Worm (Caenorhabditis elegans): ENCODE measurements around the gene srg-15.

srg-15 gene

DNA sequence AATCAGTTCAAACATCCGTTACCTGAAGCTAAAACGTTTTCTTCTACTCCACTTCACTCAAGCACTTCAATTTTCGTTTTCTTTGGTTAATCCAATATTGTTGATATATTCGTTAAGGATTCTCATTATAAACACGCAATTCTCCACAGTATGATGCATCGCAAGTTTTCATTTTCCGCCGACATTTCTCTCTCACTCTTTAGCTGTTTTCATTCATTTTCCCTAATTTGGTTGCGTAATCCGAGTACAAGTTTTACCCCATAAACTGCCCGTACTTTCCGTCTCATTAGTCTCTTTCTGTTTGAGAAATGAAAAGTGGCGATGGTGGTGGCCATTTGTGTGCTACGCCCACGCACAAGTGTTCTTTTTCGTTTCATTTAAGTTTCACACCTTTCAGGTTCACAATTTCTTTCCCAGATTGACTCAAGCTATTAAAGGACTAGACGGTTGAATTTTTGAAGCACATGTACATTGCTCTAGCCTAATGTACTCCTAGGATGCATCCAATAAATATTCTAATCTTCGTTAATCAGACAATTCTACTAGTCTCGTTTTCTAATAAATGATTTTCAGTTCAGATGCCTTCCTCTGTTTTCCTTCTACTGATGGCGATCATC is 18.8 kb downstream of the srg-15 start, which contains the start of gene C34C6.3:
TSS of gene C34C6.3 (plus strand) at position 567 of the 617 bp plus-strand sequence.
- TF ChIP-seq sem-4 (tag; optimal IDR thresholded peaks at IDR 0.05) = no peak
- no peak for TF ChIP-seq nhr-77 (tag; optimal IDR thresholded peaks at IDR 0.05)
- no peak for TF ChIP-seq F13H6.1 (tag; optimal IDR thresholded peaks at IDR 0.05)
- no peak for TF ChIP-seq unc-39 (tag; optimal IDR thresholded peaks at IDR 0.05)
- no peak for TF ChIP-seq ama-1 (optimal IDR thresholded peaks at IDR 0.05)
- no peak for TF ChIP-seq unc-55 (GFP tag; optimal IDR thresholded peaks at IDR 0.05)
- no peak for TF ChIP-seq R02D3.7 (tag; optimal IDR thresholded peaks at IDR 0.05)
- no peak for TF ChIP-seq crh-2 (tag; optimal IDR thresholded peaks at IDR 0.05)
- TF ChIP-seq ZK546.5 (tag; optimal IDR thresholded peaks at IDR 0.05) = no peak
- no peak for TF ChIP-seq nhr-237 (tag; optimal IDR thresholded peaks at IDR 0.05)
- TF ChIP-seq lin-11 (tag; optimal IDR thresholded peaks at IDR 0.05) = no peak
- no peak for TF ChIP-seq aly-2 (tag; optimal IDR thresholded peaks at IDR 0.05)
- TF ChIP-seq mbf-1 (tag; optimal IDR thresholded peaks at IDR 0.05) = no peak
- TF ChIP-seq lin-13 (GFP tag; optimal IDR thresholded peaks at IDR 0.05) = no peak
- TF ChIP-seq sma-9 (GFP tag; optimal IDR thresholded peaks at IDR 0.05) = no peak
- TF ChIP-seq sma-9 (tag; optimal IDR thresholded peaks at IDR 0.05) = no peak
- TF ChIP-seq nhr-10 (tag; optimal IDR thresholded peaks at IDR 0.05) = no peak
- no peak for TF ChIP-seq snpc-4 (tag; optimal IDR thresholded peaks at IDR 0.05)
- no peak for TF ChIP-seq lsy-2 (tag; optimal IDR thresholded peaks at IDR 0.05)
- TF ChIP-seq Y55F3AM.14 (GFP tag; optimal IDR thresholded peaks at IDR 0.05) = no peak
- TF ChIP-seq ztf-1 (GFP tag; conservative IDR thresholded peaks at IDR 0.05) = no peak

DNA sequence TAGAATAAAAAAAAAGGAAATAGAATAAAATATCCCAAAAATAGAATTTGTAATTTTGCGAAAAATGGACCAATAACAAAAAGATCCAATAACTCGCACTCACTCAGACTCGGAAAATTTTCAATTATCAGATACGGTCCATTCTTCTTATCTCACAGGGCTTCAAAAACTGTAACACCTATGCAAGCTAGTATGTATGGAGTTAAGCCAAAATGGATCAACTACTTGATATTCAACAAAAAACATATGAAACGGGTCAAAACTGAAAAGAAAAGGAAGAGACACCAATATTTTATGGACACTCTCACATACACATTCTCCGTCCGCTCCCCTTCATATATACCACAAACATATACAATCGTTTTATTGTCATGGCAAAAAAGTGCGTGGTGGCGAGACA is 24.6 kb downstream of the srg-15 start, which contains the start of gene C34C6.9:
TSS of gene C34C6.9 (plus strand) at position 301 of the 400 bp plus-strand sequence.
- no peak for TF ChIP-seq blmp-1 (tag; optimal IDR thresholded peaks at IDR 0.05; ENCODE audit: insufficient read depth)
- TF ChIP-seq zag-1 (tag; optimal IDR thresholded peaks at IDR 0.05) = no peak
- no peak for TF ChIP-seq nhr-6 (tag; optimal IDR thresholded peaks at IDR 0.05)
- no peak for TF ChIP-seq elt-1 (tag; optimal IDR thresholded peaks at IDR 0.05)
- no peak for TF ChIP-seq sem-4 (tag; optimal IDR thresholded peaks at IDR 0.05)
- no peak for TF ChIP-seq aly-2 (tag; optimal IDR thresholded peaks at IDR 0.05)
- TF ChIP-seq mdl-1 (tag; optimal IDR thresholded peaks at IDR 0.05) = no peak

DNA sequence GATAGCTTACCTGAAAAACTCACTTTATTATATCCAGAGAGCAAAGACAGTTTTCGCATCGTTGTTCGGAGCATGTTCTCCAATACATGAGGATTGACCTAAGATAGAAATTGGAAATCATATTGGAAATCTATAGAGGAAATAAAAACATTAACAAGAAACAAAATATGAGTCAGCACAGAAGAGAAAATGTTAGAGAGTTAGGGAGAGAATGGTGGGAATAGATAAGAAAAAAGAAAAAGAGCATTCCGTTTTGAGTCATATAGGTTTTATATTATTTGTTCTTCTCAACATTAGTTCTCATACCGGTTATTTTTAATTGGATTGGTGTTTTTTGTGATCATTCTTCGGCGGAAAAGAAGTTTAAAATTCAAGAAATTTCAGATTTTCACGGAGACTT is 25.4 kb downstream of the srg-15 start, which contains the start of gene hgap-2:
TSS of gene hgap-2 (minus strand) at position 101 of the 400 bp plus-strand sequence.
- peak; percentile 53 for TF ChIP-seq fos-1 (tag; optimal IDR thresholded peaks at IDR 0.05)
- no peak for TF ChIP-seq blmp-1 (tag; optimal IDR thresholded peaks at IDR 0.05; ENCODE audit: insufficient read depth)

DNA sequence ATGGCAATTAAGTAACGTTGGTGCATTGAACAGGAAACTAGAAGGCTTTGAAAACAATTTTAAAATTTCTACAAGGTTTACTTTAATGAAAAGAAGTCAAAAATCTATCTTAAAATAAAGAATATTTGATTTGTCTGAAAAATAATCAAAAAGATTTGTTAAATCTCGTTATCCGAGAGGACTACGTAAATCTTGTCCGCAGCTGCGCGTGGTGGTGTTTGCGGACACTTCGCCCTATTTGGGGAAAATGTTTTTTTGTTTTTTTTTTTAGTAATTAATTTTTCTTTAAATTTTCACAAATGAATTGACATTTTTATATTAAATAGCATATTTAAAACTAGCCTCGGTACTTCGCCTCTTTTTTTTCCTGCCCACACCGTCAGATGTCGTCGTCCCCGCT is 26.3 kb downstream of the srg-15 start:
- TF ChIP-seq lin-11 (tag; optimal IDR thresholded peaks at IDR 0.05) (no peak), unc-55 (GFP tag; optimal IDR thresholded peaks at IDR 0.05) (peak; percentile 71), C34F6.9 (tag; optimal IDR thresholded peaks at IDR 0.05) (peak; percentile 84), lsy-2 (tag; optimal IDR thresholded peaks at IDR 0.05) (peak; percentile 38 to 79), sma-9 (GFP tag; optimal IDR thresholded peaks at IDR 0.05) (peak; percentile 49), sma-9 (tag; optimal IDR thresholded peaks at IDR 0.05) (no peak), Y55F3AM.14 (GFP tag; optimal IDR thresholded peaks at IDR 0.05) (no peak), nhr-11 (tag; optimal IDR thresholded peaks at IDR 0.05) (no peak), elt-1 (tag; optimal IDR thresholded peaks at IDR 0.05) (no peak), lin-13 (GFP tag; optimal IDR thresholded peaks at IDR 0.05) (peak; percentile 72), nhr-25 (tag; optimal IDR thresholded peaks at IDR 0.05) (no peak), fos-1 (tag; optimal IDR thresholded peaks at IDR 0.05) (peak; percentile 14), crh-2 (tag; optimal IDR thresholded peaks at IDR 0.05) (peak; percentile 59), snpc-4 (tag; optimal IDR thresholded peaks at IDR 0.05) (no peak)

DNA sequence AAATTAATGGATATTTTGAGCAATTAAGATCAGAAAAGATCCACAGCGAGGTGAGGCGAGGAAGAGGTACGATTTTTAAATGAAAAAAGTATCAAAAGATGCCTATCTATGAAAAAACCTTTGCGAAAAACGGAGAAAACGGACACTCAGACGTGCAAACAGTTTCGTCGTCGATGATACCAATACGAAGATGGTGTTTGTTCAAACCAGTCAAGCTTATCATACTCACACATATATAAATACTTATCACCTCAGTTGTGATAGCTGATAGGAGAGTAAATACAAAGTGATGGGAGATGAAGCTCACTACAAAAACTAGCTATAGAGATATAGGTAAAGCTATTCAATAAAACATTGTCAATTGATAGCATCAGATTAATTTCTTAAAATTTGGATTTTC is 30.4 kb downstream of the srg-15 start:
- TF ChIP-seq lsy-2 (tag; optimal IDR thresholded peaks at IDR 0.05) (no peak), nhr-129 (tag; optimal IDR thresholded peaks at IDR 0.05) (no peak), fos-1 (tag; optimal IDR thresholded peaks at IDR 0.05) (peak; percentile 40), skn-1 (tag; optimal IDR thresholded peaks at IDR 0.05) (no peak)

DNA sequence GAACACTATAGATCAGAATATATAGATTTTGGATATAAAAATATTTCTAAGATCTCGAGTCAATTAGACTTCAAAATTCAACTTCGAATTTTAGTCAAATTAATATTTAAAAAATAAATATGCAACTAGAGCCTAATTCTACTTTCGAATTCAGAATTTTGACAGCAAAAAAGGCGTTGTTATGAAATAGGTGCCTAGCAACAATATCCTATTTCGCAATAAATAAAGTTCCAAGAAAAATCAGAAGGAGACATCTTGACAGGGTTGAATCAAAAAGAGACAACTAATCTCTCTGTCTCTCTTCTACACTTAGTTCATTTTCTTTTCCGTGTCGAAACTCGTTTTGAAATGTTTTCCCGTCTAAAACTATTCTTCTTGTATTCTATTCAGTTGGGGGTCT is 34.8 kb downstream of the srg-15 start:
- TF ChIP-seq nhr-25 (tag; optimal IDR thresholded peaks at IDR 0.05) (peak; percentile 16), fos-1 (tag; optimal IDR thresholded peaks at IDR 0.05) (no peak)
